Fruit fly (Drosophila melanogaster) whole organism, adult: ENCODE results near the gene Tsp66E.

Experiments used
- CG12768 ChIP-seq: fragments of 200-800 bp; sonication (Bioruptor generic); optimal IDR thresholded peaks from 2 replicates; lab custom pipeline; 2017; ENCODE audit warnings: missing biosample characterization, missing genetic modification characterization, mild to moderate bottlenecking, moderate library complexity, missing genetic modification reagents
- CG14711 ChIP-seq: fragments of 200-800 bp; sonication (Bioruptor generic); optimal IDR thresholded peaks from 2 replicates; lab custom pipeline; 2018; ENCODE audit warnings: missing biosample characterization, mild to moderate bottlenecking, missing genetic modification characterization, moderate library complexity
- Crg-1 ChIP-seq: fragments of 200-800 bp; sonication (Bioruptor generic); optimal IDR thresholded peaks from 2 replicates; lab custom pipeline; 2016; ENCODE audit warnings: missing biosample characterization, missing genetic modification characterization
- Mnt ChIP-seq: fragments of 200-800 bp; sonication (Bioruptor generic); optimal IDR thresholded peaks from 2 replicates; lab custom pipeline; 2016; ENCODE audit warnings: missing biosample characterization, mild to moderate bottlenecking, missing genetic modification characterization
- cnc ChIP-seq, 2 experiments: fragments of >200 bp; optimal IDR thresholded peaks; 2 replicates each; lab custom pipeline; 2017
- kay ChIP-seq: fragments of 200-800 bp; sonication (Bioruptor generic); peaks from one replicate; lab custom pipeline; 2016; ENCODE audit warnings: missing biosample characterization, missing genetic modification characterization, borderline replicate concordance
- toe ChIP-seq: fragments of 200-800 bp; sonication (Bioruptor generic); optimal IDR thresholded peaks from 2 replicates; lab custom pipeline; 2016; ENCODE audit warnings: missing biosample characterization, missing genetic modification characterization

DNA sequence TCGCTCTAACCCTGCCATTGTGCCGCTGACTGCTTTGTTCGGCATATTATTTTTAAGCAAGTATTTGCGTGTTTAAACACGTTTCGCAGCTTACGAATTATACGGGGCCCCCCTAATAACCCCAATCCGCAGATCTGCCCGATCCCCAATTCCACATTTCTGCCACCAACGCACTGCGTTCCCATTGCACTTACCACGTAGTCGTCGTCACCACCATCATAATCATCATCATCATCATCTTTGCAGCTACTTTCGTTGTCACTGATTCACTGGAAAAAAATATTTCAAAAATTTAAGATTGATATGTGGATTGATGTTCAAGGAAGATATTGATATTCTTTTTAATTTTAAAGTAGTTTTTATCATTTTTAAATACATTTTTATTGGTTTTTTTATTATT is 32.8 kb upstream of the Tsp66E start:
- TF ChIP-seq Crg-1, result no peak
- TF ChIP-seq CG14711 (tag; lab: Kevin White, UChicago), result no peak
- no peak for TF ChIP-seq Mnt
- no peak for TF ChIP-seq CG12768 (GFP tag; lab: Kevin White, UChicago)
- no peak for TF ChIP-seq cnc (optimal IDR thresholded peaks at IDR 0.05; lab: Kevin White, UChicago)
- TF ChIP-seq toe, result no peak
- no peak for TF ChIP-seq kay (GFP tag; lab: Kevin White, UChicago)
